Fruit fly (Drosophila melanogaster) whole organism, prepupa: ENCODE data around the gene CG6055.

Experiments
- CG10631 ChIP-seq: fragments of 200-800 bp; sonication (Bioruptor generic); optimal IDR thresholded peaks from 2 replicates; lab custom pipeline; 2016; ENCODE audit warnings: missing biosample characterization, missing genetic modification characterization
- CG10669 ChIP-seq: fragments of 200-800 bp; sonication (Bioruptor generic); optimal IDR thresholded peaks from 3 replicates; lab custom pipeline; 2018; ENCODE audit warnings: missing biosample characterization, mild to moderate bottlenecking, missing genetic modification characterization, moderate library complexity
- CG11294 ChIP-seq: fragments of 200-800 bp; sonication (Bioruptor generic); IDR thresholded peaks from 2 replicates; pipeline ENCODE4 v1.3.6; 2022; ENCODE audit warnings: missing biosample characterization, missing genetic modification characterization
- CG11762 ChIP-seq: fragments of 200-800 bp; sonication (Bioruptor generic); optimal IDR thresholded peaks from 3 replicates; lab custom pipeline; 2016; ENCODE audit warnings: missing biosample characterization, missing genetic modification characterization; ENCODE audit not compliant: insufficient read depth
- CG1621 ChIP-seq: fragments of 200-800 bp; sonication (Bioruptor generic); optimal IDR thresholded peaks from 3 replicates; lab custom pipeline; 2018; ENCODE audit warnings: missing biosample characterization, mild to moderate bottlenecking, missing genetic modification characterization
- CG16779 ChIP-seq: fragments of 200-800 bp; sonication (Bioruptor generic); optimal IDR thresholded peaks from 3 replicates; lab custom pipeline; 2017; ENCODE audit warnings: missing biosample characterization, mild to moderate bottlenecking, missing genetic modification characterization
- CG3032 ChIP-seq: fragments of 200-800 bp; optimal IDR thresholded peaks from 2 replicates; lab custom pipeline; 2019; ENCODE audit warnings: missing biosample characterization, mild to moderate bottlenecking, missing genetic modification characterization, moderate library complexity
- CG32006 ChIP-seq: fragments of 200-800 bp; sonication (Bioruptor generic); optimal IDR thresholded peaks from 3 replicates; lab custom pipeline; 2017; ENCODE audit warnings: missing biosample characterization, mild to moderate bottlenecking, missing genetic modification characterization
- CG3919 ChIP-seq: fragments of 200-800 bp; sonication (Bioruptor generic); optimal IDR thresholded peaks from 3 replicates; lab custom pipeline; 2016; ENCODE audit warnings: missing biosample characterization, missing genetic modification characterization
- CG4318 ChIP-seq: fragments of 200-800 bp; sonication (Bioruptor generic); optimal IDR thresholded peaks from 3 replicates; lab custom pipeline; 2017; ENCODE audit warnings: missing biosample characterization, mild to moderate bottlenecking, missing genetic modification characterization
- CG6163 ChIP-seq: fragments of 200-800 bp; sonication (Bioruptor generic); IDR thresholded peaks from 3 replicates; pipeline ENCODE4 v1.3.6; 2022; ENCODE audit warnings: missing biosample characterization, missing genetic modification characterization
- CG6276 ChIP-seq: fragments of 200-800 bp; sonication (Bioruptor generic); optimal IDR thresholded peaks from 2 replicates; lab custom pipeline; 2017; ENCODE audit warnings: missing biosample characterization, mild to moderate bottlenecking, missing genetic modification characterization
- CG6792 ChIP-seq: fragments of 200-800 bp; sonication (Bioruptor generic); optimal IDR thresholded peaks from 3 replicates; lab custom pipeline; 2016; ENCODE audit warnings: missing biosample characterization, missing genetic modification characterization
- CG6808 ChIP-seq: fragments of 200-800 bp; sonication (Bioruptor generic); optimal IDR thresholded peaks from 3 replicates; lab custom pipeline; 2017; ENCODE audit warnings: missing biosample characterization, missing genetic modification characterization, mild to moderate bottlenecking, moderate library complexity, missing genetic modification reagents
- CG6854 ChIP-seq: fragments of 200-800 bp; sonication (Bioruptor generic); optimal IDR thresholded peaks from 2 replicates; lab custom pipeline; 2017; ENCODE audit warnings: missing biosample characterization, mild to moderate bottlenecking, missing genetic modification characterization
- CG7368 ChIP-seq: fragments of 200-800 bp; sonication (Bioruptor generic); optimal IDR thresholded peaks from 3 replicates; lab custom pipeline; 2016; ENCODE audit warnings: missing biosample characterization, missing genetic modification characterization
- CG8119 ChIP-seq: fragments of 200-800 bp; sonication (Bioruptor generic); IDR thresholded peaks from 3 replicates; pipeline ENCODE4 v1.3.6; 2022; ENCODE audit warnings: missing biosample characterization, missing genetic modification characterization
- CG8632 ChIP-seq: fragments of 200-800 bp; sonication (Bioruptor generic); optimal IDR thresholded peaks from 3 replicates; lab custom pipeline; 2016; ENCODE audit warnings: missing biosample characterization, missing genetic modification characterization
- Eip78C ChIP-seq: fragments of 200-800 bp; sonication (Bioruptor generic); peaks from one replicate; lab custom pipeline; 2016; ENCODE audit warnings: missing biosample characterization, missing genetic modification characterization
- Gug ChIP-seq: fragments of 200-800 bp; sonication (Bioruptor generic); IDR thresholded peaks from 2 replicates; pipeline ENCODE4 v1.3.6; 2022; ENCODE audit warnings: missing biosample characterization, missing genetic modification characterization
- Hr39 ChIP-seq: fragments of 200-800 bp; sonication (Bioruptor generic); optimal IDR thresholded peaks from 2 replicates; lab custom pipeline; 2016; ENCODE audit warnings: missing biosample characterization, missing genetic modification characterization
- Hr4 ChIP-seq: fragments of 200-800 bp; sonication (Bioruptor generic); optimal IDR thresholded peaks from 3 replicates; lab custom pipeline; 2016; ENCODE audit warnings: missing biosample characterization, missing genetic modification characterization
- Lpt ChIP-seq: fragments of 200-800 bp; sonication (Bioruptor generic); optimal IDR thresholded peaks from 3 replicates; lab custom pipeline; 2016; ENCODE audit warnings: missing biosample characterization, missing genetic modification characterization
- OdsH ChIP-seq: fragments of 200-800 bp; sonication (Bioruptor generic); optimal IDR thresholded peaks from 3 replicates; lab custom pipeline; 2016; ENCODE audit warnings: missing biosample characterization, missing genetic modification characterization
- Smox ChIP-seq: fragments of 200-800 bp; sonication (Bioruptor generic); optimal IDR thresholded peaks from 3 replicates; lab custom pipeline; 2016; ENCODE audit warnings: missing biosample characterization, missing genetic modification characterization
- Sox102F ChIP-seq: fragments of 200-800 bp; sonication (Bioruptor generic); optimal IDR thresholded peaks from 2 replicates; lab custom pipeline; 2016; ENCODE audit warnings: missing biosample characterization, mild to moderate bottlenecking, missing genetic modification characterization
- achi ChIP-seq: fragments of 200-800 bp; sonication (Bioruptor generic); optimal IDR thresholded peaks from 3 replicates; lab custom pipeline; 2016; ENCODE audit warnings: missing biosample characterization, missing genetic modification characterization
- cyc ChIP-seq: fragments of 200-800 bp; sonication (Bioruptor generic); optimal IDR thresholded peaks from 3 replicates; lab custom pipeline; 2016; ENCODE audit warnings: missing biosample characterization, missing genetic modification characterization
- dac ChIP-seq: fragments of 200-800 bp; sonication (Bioruptor generic); optimal IDR thresholded peaks from 2 replicates; lab custom pipeline; 2017; ENCODE audit warnings: missing biosample characterization, mild to moderate bottlenecking, missing genetic modification characterization
- dsx ChIP-seq: fragments of 200-800 bp; optimal IDR thresholded peaks from 3 replicates; lab custom pipeline; 2019; ENCODE audit warnings: missing biosample characterization, mild to moderate bottlenecking, missing genetic modification characterization, moderate library complexity; ENCODE audit not compliant: poor library complexity, severe bottlenecking
- eg ChIP-seq: fragments of 200-800 bp; sonication (Bioruptor generic); IDR thresholded peaks from 3 replicates; pipeline ENCODE4 v1.3.6; 2022; ENCODE audit warnings: missing biosample characterization, missing genetic modification characterization
- esn ChIP-seq: fragments of 200-800 bp; sonication (Bioruptor generic); optimal IDR thresholded peaks from 2 replicates; lab custom pipeline; 2016; ENCODE audit warnings: missing biosample characterization, mild to moderate bottlenecking, missing genetic modification characterization, moderate library complexity
- fd59A ChIP-seq: fragments of 200-800 bp; sonication (Bioruptor generic); optimal IDR thresholded peaks from 2 replicates; lab custom pipeline; 2017; ENCODE audit warnings: missing biosample characterization, mild to moderate bottlenecking, missing genetic modification characterization, missing genetic modification reagents
- fd85E ChIP-seq: fragments of 200-800 bp; sonication (Bioruptor generic); optimal IDR thresholded peaks from 3 replicates; lab custom pipeline; 2016; ENCODE audit warnings: missing biosample characterization, missing genetic modification characterization
- fkh ChIP-seq: fragments of 200-800 bp; sonication (Bioruptor generic); optimal IDR thresholded peaks from 3 replicates; lab custom pipeline; 2017; ENCODE audit warnings: missing biosample characterization, mild to moderate bottlenecking, missing genetic modification characterization, moderate library complexity
- lz ChIP-seq: fragments of 200-800 bp; sonication (Bioruptor generic); optimal IDR thresholded peaks from 3 replicates; lab custom pipeline; 2016; ENCODE audit warnings: missing biosample characterization, missing genetic modification characterization
- net ChIP-seq: fragments of 200-800 bp; sonication (Bioruptor generic); optimal IDR thresholded peaks from 3 replicates; lab custom pipeline; 2016; ENCODE audit warnings: missing biosample characterization, missing genetic modification characterization
- salr ChIP-seq, 2 experiments: fragments of 200-800 bp; sonication (Bioruptor generic); optimal IDR thresholded peaks; 3 replicates each; lab custom pipeline; 2016 to 2018; ENCODE audit warnings: missing biosample characterization in 2 of 2, missing genetic modification characterization in 2 of 2, mild to moderate bottlenecking in 1 of 2
- spab ChIP-seq: fragments of 200-800 bp; sonication (Bioruptor generic); optimal IDR thresholded peaks from 2 replicates; lab custom pipeline; 2017; ENCODE audit warnings: missing biosample characterization, mild to moderate bottlenecking, missing genetic modification characterization, missing genetic modification reagents
- ss ChIP-seq, 2 experiments: fragments of 200-800 bp; sonication (Bioruptor generic); optimal IDR thresholded peaks; 2 replicates in 1 of 2; 3 replicates in 1 of 2; lab custom pipeline; 2017 to 2018; ENCODE audit warnings: mild to moderate bottlenecking in 2 of 2, missing biosample characterization in 2 of 2, missing genetic modification characterization in 2 of 2, moderate library complexity in 1 of 2
- svp ChIP-seq: fragments of 200-800 bp; sonication (Bioruptor generic); peaks from one replicate; lab custom pipeline; 2016; ENCODE audit warnings: missing biosample characterization, missing genetic modification characterization
- topi ChIP-seq: fragments of 200-800 bp; sonication (Bioruptor generic); optimal IDR thresholded peaks from 3 replicates; lab custom pipeline; 2016; ENCODE audit warnings: missing biosample characterization, missing genetic modification characterization
- vri ChIP-seq: fragments of 200-800 bp; sonication (Bioruptor generic); optimal IDR thresholded peaks from 3 replicates; lab custom pipeline; 2016; ENCODE audit warnings: missing biosample characterization, mild to moderate bottlenecking, missing genetic modification characterization

CG6055 gene

dm6 chr2L:7424907-7425689, 41.2 kb upstream of the CG6055 start (continued):
- TF ChIP-seq CG6163 (GFP tag; lab: Robert Waterston, UW) (peak; percentile 92), esn (GFP tag; lab: Kevin White, UChicago) (peak; percentile 94), Hr4 (peak; percentile 68), CG8119 (GFP tag; lab: Robert Waterston, UW) (peak; percentile 69), Eip78C (GFP tag; lab: Kevin White, UChicago) (peak; percentile 92), CG11294 (peak; percentile 70; the same call in 1 of the 2 replicates), CG32006 (GFP tag; lab: Kevin White, UChicago) (peak; percentile 66), Sox102F (peak; percentile 90), fd59A (GFP tag; lab: Kevin White, UChicago) (peak; percentile 44), eg (GFP tag; lab: Robert Waterston, UW) (peak; percentile 93), CG6792 (GFP tag; lab: Kevin White, UChicago) (peak; percentile 81), dac (GFP tag; lab: Kevin White, UChicago) (peak; percentile 37), ss (GFP tag; optimal IDR thresholded peaks at IDR 0.05; lab: Kevin White, UChicago) (peak; percentile 7 to 21), lz (GFP tag; lab: Kevin White, UChicago) (peak; percentile 93), CG8632 (GFP tag; lab: Kevin White, UChicago) (peak; percentile 62), achi (GFP tag; lab: Kevin White, UChicago) (peak; percentile 80), CG6808 (GFP tag; lab: Kevin White, UChicago) (peak; percentile 13), OdsH (GFP tag; lab: Kevin White, UChicago) (peak; percentile 79), fkh (GFP tag; lab: Kevin White, UChicago) (no peak), CG7368 (GFP tag; lab: Kevin White, UChicago) (peak; percentile 86), spab (peak; percentile 44), CG6276 (GFP tag; lab: Kevin White, UChicago) (peak; percentile 54), CG6854 (GFP tag; lab: Kevin White, UChicago) (no peak), salr (GFP tag; optimal IDR thresholded peaks at IDR 0.05; lab: Kevin White, UChicago) (peak; percentile 24 to 31), cyc (GFP tag; lab: Kevin White, UChicago) (peak; percentile 91), CG10631 (GFP tag; lab: Kevin White, UChicago) (peak; percentile 69)

- no peak for TF ChIP-seq CG7368 (GFP tag; lab: Kevin White, UChicago)
- no peak for TF ChIP-seq net (GFP tag; lab: Kevin White, UChicago)
- TF ChIP-seq Hr4, result no peak
- no peak for TF ChIP-seq CG1621
- TF ChIP-seq CG8119 (GFP tag; lab: Robert Waterston, UW), result no peak
- TF ChIP-seq Lpt (GFP tag; lab: Kevin White, UChicago), result no peak
- no peak for TF ChIP-seq Gug (GFP tag; lab: Robert Waterston, UW)
- TF ChIP-seq fd85E (GFP tag; lab: Kevin White, UChicago), result no peak
- TF ChIP-seq Smox, result no peak
- TF ChIP-seq CG6163 (GFP tag; lab: Robert Waterston, UW), result no peak; the same call in 2 of the 3 replicates
- no peak for TF ChIP-seq Hr39 (GFP tag; lab: Kevin White, UChicago)
- TF ChIP-seq salr (GFP tag; optimal IDR thresholded peaks at IDR 0.05; lab: Kevin White, UChicago), result no peak
- no peak for TF ChIP-seq topi
- no peak for TF ChIP-seq CG10669 (GFP tag; lab: Kevin White, UChicago)
- TF ChIP-seq CG32006 (GFP tag; lab: Kevin White, UChicago), result no peak
Measured at dm6 chr2L:7425690-7426056, 40.7 kb upstream of the CG6055 start.

dm6 chr2L:7426326-7427066, 39.8 kb upstream of the CG6055 start, which contains the start of gene muc:
muc (plus strand) TSS chr2L:7426866.
- TF ChIP-seq CG3032 (tag; lab: Kevin White, UChicago), result peak; percentile 39
- TF ChIP-seq net (GFP tag; lab: Kevin White, UChicago), result no peak
- no peak for TF ChIP-seq CG4318
- no peak for TF ChIP-seq Lpt (GFP tag; lab: Kevin White, UChicago)
- TF ChIP-seq Sox102F, result no peak
- no peak for TF ChIP-seq CG16779 (tag; lab: Kevin White, UChicago)
- no peak for TF ChIP-seq CG6854 (GFP tag; lab: Kevin White, UChicago)
- no peak for TF ChIP-seq fd59A (GFP tag; lab: Kevin White, UChicago)
- TF ChIP-seq vri (GFP tag; lab: Kevin White, UChicago), result no peak
- peak; percentile 27 for TF ChIP-seq CG3919 (GFP tag; lab: Kevin White, UChicago)
- TF ChIP-seq esn (GFP tag; lab: Kevin White, UChicago), result peak; percentile 31
- TF ChIP-seq salr (GFP tag; optimal IDR thresholded peaks at IDR 0.05; lab: Kevin White, UChicago), result peak in 1 of 2 experiments; percentile 8
- TF ChIP-seq lz (GFP tag; lab: Kevin White, UChicago), result peak; percentile 51
- peak; percentile 13 for TF ChIP-seq dsx (GFP tag; lab: Kevin White, UChicago)
- no peak for TF ChIP-seq CG6163 (GFP tag; lab: Robert Waterston, UW)
- no peak for TF ChIP-seq Gug (GFP tag; lab: Robert Waterston, UW)
- peak; percentile 96 for TF ChIP-seq svp (GFP tag; lab: Kevin White, UChicago)
- TF ChIP-seq CG11762, result no peak
- TF ChIP-seq CG11294, result no peak
